Fruit fly (Drosophila melanogaster) whole organism, adult: Measurements from ENCODE around the gene Spf45.

Source experiments
- CG11617 ChIP-seq: fragments of 200-800 bp; sonication (Bioruptor generic); optimal IDR thresholded peaks from 2 replicates; lab custom pipeline; 2017; ENCODE audit warnings: mild to moderate bottlenecking, missing biosample characterization, missing genetic modification reagents, missing genetic modification characterization
- CG1620 ChIP-seq: fragments of 200-800 bp; sonication (Bioruptor generic); optimal IDR thresholded peaks from 2 replicates; lab custom pipeline; 2016; ENCODE audit warnings: missing biosample characterization, missing genetic modification characterization
- CG33017 ChIP-seq: fragments of 200-800 bp; sonication (Bioruptor generic); optimal IDR thresholded peaks from 2 replicates; lab custom pipeline; 2018; ENCODE audit warnings: missing biosample characterization, mild to moderate bottlenecking, missing genetic modification characterization, moderate library complexity
- CG7101 ChIP-seq: fragments of 200-800 bp; sonication (Bioruptor generic); optimal IDR thresholded peaks from 2 replicates; lab custom pipeline; 2018; ENCODE audit warnings: missing biosample characterization, mild to moderate bottlenecking, missing genetic modification characterization, moderate library complexity
- Clk ChIP-seq: fragments of 200-800 bp; sonication (Bioruptor generic); optimal IDR thresholded peaks from 2 replicates; lab custom pipeline; 2017; ENCODE audit warnings: missing biosample characterization, missing genetic modification characterization
- Crg-1 ChIP-seq: fragments of 200-800 bp; sonication (Bioruptor generic); optimal IDR thresholded peaks from 2 replicates; lab custom pipeline; 2016; ENCODE audit warnings: missing biosample characterization, missing genetic modification characterization
- Hr96 ChIP-seq: fragments of 200-800 bp; sonication (Bioruptor generic); optimal IDR thresholded peaks from 2 replicates; lab custom pipeline; 2016; ENCODE audit warnings: missing biosample characterization, missing genetic modification characterization
- Mnt ChIP-seq: fragments of 200-800 bp; sonication (Bioruptor generic); optimal IDR thresholded peaks from 2 replicates; lab custom pipeline; 2016; ENCODE audit warnings: missing biosample characterization, mild to moderate bottlenecking, missing genetic modification characterization
- cic ChIP-seq: fragments of 200-800 bp; sonication (Bioruptor generic); optimal IDR thresholded peaks from 2 replicates; lab custom pipeline; 2017; ENCODE audit warnings: missing biosample characterization, mild to moderate bottlenecking, missing genetic modification characterization, moderate library complexity
- kay ChIP-seq: fragments of 200-800 bp; sonication (Bioruptor generic); peaks from one replicate; lab custom pipeline; 2016; ENCODE audit warnings: missing biosample characterization, missing genetic modification characterization, borderline replicate concordance
- pad ChIP-seq: fragments of 200-800 bp; sonication (Bioruptor generic); optimal IDR thresholded peaks from 3 replicates; lab custom pipeline; 2017; ENCODE audit warnings: missing biosample characterization, missing genetic modification characterization, mild to moderate bottlenecking, moderate library complexity, missing genetic modification reagents
- toe ChIP-seq: fragments of 200-800 bp; sonication (Bioruptor generic); optimal IDR thresholded peaks from 2 replicates; lab custom pipeline; 2016; ENCODE audit warnings: missing biosample characterization, missing genetic modification characterization

Gene Spf45

dm6 chr2L:23023893-23024292, 44.3 kb downstream of the Spf45 start:
- TF ChIP-seq cic (GFP tag; lab: Kevin White, UChicago): no peak
- no peak for TF ChIP-seq CG1620 (GFP tag; lab: Kevin White, UChicago)
- no peak for TF ChIP-seq Mnt (GFP tag; lab: Kevin White, UChicago)
- no peak for TF ChIP-seq pad (GFP tag; lab: Kevin White, UChicago)
- no peak for TF ChIP-seq toe
- TF ChIP-seq CG7101 (tag; lab: Kevin White, UChicago): no peak
- TF ChIP-seq kay (GFP tag; lab: Kevin White, UChicago): no peak
- TF ChIP-seq Hr96 (GFP tag; lab: Kevin White, UChicago): no peak
- no peak for TF ChIP-seq CG11617
- no peak for TF ChIP-seq CG33017 (tag; lab: Kevin White, UChicago)
- TF ChIP-seq Crg-1 (GFP tag; lab: Kevin White, UChicago): no peak
- TF ChIP-seq Clk (GFP tag; lab: Kevin White, UChicago): no peak
